Worm (Caenorhabditis elegans) whole organism, L4 larva: Measurements from ENCODE around the gene Y37B11A.3.

Experiments
- D1046.2 ChIP-seq: fragments of 200-800 bp; sonication (Bioruptor generic); IDR thresholded peaks from 2 replicates; pipeline ENCODE4 v1.3.6; 2022; ENCODE audit warnings: missing genetic modification characterization, missing compliant biosample characterization
- F44E2.7 ChIP-seq: fragments of 200-800 bp; sonication (Bioruptor generic); IDR thresholded peaks from 2 replicates; pipeline ENCODE4 v2.1.2; 2022; ENCODE audit warnings: missing genetic modification characterization, missing compliant biosample characterization
- F49E8.2 ChIP-seq: sonication (generic microtip); optimal IDR thresholded peaks from 2 replicates; lab custom pipeline; 2016; ENCODE audit warnings: missing compliant biosample characterization, mild to moderate bottlenecking, missing genetic modification characterization, borderline replicate concordance
- T20F7.1 ChIP-seq: fragments of 200-800 bp; sonication (Bioruptor generic); optimal IDR thresholded peaks from 2 replicates; lab custom pipeline; 2018; ENCODE audit warnings: mild to moderate bottlenecking, missing genetic modification characterization, missing compliant biosample characterization
- ZK337.2 ChIP-seq: fragments of 200-800 bp; sonication (Bioruptor generic); IDR thresholded peaks from 2 replicates; pipeline ENCODE4 v1.3.6; 2022; ENCODE audit warnings: missing genetic modification reagents, missing genetic modification characterization, missing compliant biosample characterization
- arid-1 ChIP-seq: fragments of 200-800 bp; sonication (Bioruptor generic); conservative IDR thresholded peaks from 2 replicates; pipeline ENCODE4 v1.3.6; 2022; ENCODE audit warnings: missing genetic modification reagents, missing genetic modification characterization, missing compliant biosample characterization
- attf-4 ChIP-seq: sonication (generic microtip); optimal IDR thresholded peaks from 3 replicates; lab custom pipeline; 2017; ENCODE audit warnings: missing biosample characterization, missing genetic modification characterization
- ceh-20 ChIP-seq: fragments of 200-800 bp; sonication (Bioruptor generic); IDR thresholded peaks from 2 replicates; pipeline ENCODE4 v1.3.6; 2022; ENCODE audit warnings: missing genetic modification reagents, missing genetic modification characterization, missing compliant biosample characterization
- ceh-44 ChIP-seq: fragments of 200-800 bp; sonication (Bioruptor generic); IDR thresholded peaks from 2 replicates; pipeline ENCODE4 v1.3.6; 2022; ENCODE audit warnings: missing genetic modification reagents, missing genetic modification characterization, missing compliant biosample characterization
- daf-12 ChIP-seq: fragments of 150-350 bp; optimal IDR thresholded peaks from 2 replicates; lab custom pipeline; 2014; ENCODE audit warnings: missing biosample characterization, missing genetic modification reagents, missing genetic modification characterization
- daf-16 ChIP-seq, 3 experiments: sonication (generic microtip); optimal IDR thresholded peaks; 2 replicates each; lab custom pipeline; 2016 to 2017; ENCODE audit warnings: missing genetic modification characterization in 3 of 3, missing genetic modification reagents in 3 of 3, mild to moderate bottlenecking in 2 of 3, missing compliant biosample characterization in 2 of 3, missing biosample characterization in 1 of 3, moderate library complexity in 1 of 3
- daf-19 ChIP-seq: fragments of 200-800 bp; sonication (Bioruptor generic); conservative IDR thresholded peaks from 2 replicates; pipeline ENCODE4 v1.3.6; 2022; ENCODE audit warnings: missing genetic modification characterization, missing compliant biosample characterization
- duxl-1 ChIP-seq: sonication (generic microtip); optimal IDR thresholded peaks from 2 replicates; lab custom pipeline; 2016; ENCODE audit warnings: mild to moderate bottlenecking, missing genetic modification characterization, moderate library complexity, missing compliant biosample characterization; ENCODE audit not compliant: poor library complexity
- egl-43 ChIP-seq: fragments of 200-800 bp; sonication (Bioruptor generic); IDR thresholded peaks from 2 replicates; pipeline ENCODE4 v1.3.6; 2022; ENCODE audit warnings: missing genetic modification reagents, missing genetic modification characterization, missing compliant biosample characterization
- fos-1 ChIP-seq: fragments of 150-350 bp; optimal IDR thresholded peaks from 2 replicates; lab custom pipeline; 2014; ENCODE audit warnings: missing biosample characterization, missing genetic modification characterization
- gei-8 ChIP-seq: fragments of 200-800 bp; sonication (Bioruptor generic); optimal IDR thresholded peaks from 2 replicates; lab custom pipeline; 2018; ENCODE audit warnings: mild to moderate bottlenecking, missing genetic modification characterization, missing compliant biosample characterization
- hif-1 ChIP-seq, 2 experiments: sonication (generic microtip); optimal IDR thresholded peaks; 2 replicates each; lab custom pipeline; 2016 to 2017; ENCODE audit warnings: missing compliant biosample characterization in 2 of 2, missing genetic modification characterization in 2 of 2, missing genetic modification reagents in 2 of 2, missing genotype in 2 of 2, mild to moderate bottlenecking in 1 of 2
- hlh-11 ChIP-seq: fragments of 200-800 bp; sonication (Bioruptor generic); optimal IDR thresholded peaks from 2 replicates; lab custom pipeline; 2018; ENCODE audit warnings: mild to moderate bottlenecking, missing genetic modification characterization, missing compliant biosample characterization
- lim-7 ChIP-seq: fragments of 200-800 bp; sonication (Bioruptor generic); IDR thresholded peaks from 2 replicates; pipeline ENCODE4 v1.3.6; 2022; ENCODE audit warnings: missing genetic modification characterization, missing compliant biosample characterization
- lin-13 ChIP-seq: fragments of 150-350 bp; optimal IDR thresholded peaks from 2 replicates; lab custom pipeline; 2014; ENCODE audit warnings: missing biosample characterization, missing genetic modification reagents, missing genetic modification characterization
- mdl-1 ChIP-seq, 2 experiments: fragments of 150-350 bp in 1 of 2; sonication (generic microtip) in 1 of 2; optimal IDR thresholded peaks; 2 replicates each; lab custom pipeline; 2014 to 2017; ENCODE audit warnings: missing biosample characterization in 2 of 2, missing genetic modification characterization in 2 of 2
- mep-1 ChIP-seq: fragments of 150-350 bp; sonication (generic microtip); optimal IDR thresholded peaks from 3 replicates; lab custom pipeline; 2014; ENCODE audit warnings: missing biosample characterization, missing genetic modification characterization
- mes-2 ChIP-seq: sonication (generic microtip); optimal IDR thresholded peaks from 2 replicates; lab custom pipeline; 2016; ENCODE audit warnings: missing genotype, mild to moderate bottlenecking, missing genetic modification characterization, missing compliant biosample characterization; ENCODE audit not compliant: poor library complexity, severe bottlenecking
- nhr-102 ChIP-seq: sonication (generic microtip); optimal IDR thresholded peaks from 2 replicates; lab custom pipeline; 2016; ENCODE audit warnings: mild to moderate bottlenecking, missing genetic modification characterization, moderate library complexity, missing compliant biosample characterization
- nhr-111 ChIP-seq: fragments of 200-800 bp; sonication (Bioruptor generic); optimal IDR thresholded peaks from 2 replicates; lab custom pipeline; 2018; ENCODE audit warnings: mild to moderate bottlenecking, missing genetic modification characterization, missing compliant biosample characterization
- nhr-28 ChIP-seq: fragments of 150-350 bp; optimal IDR thresholded peaks from 2 replicates; lab custom pipeline; 2014; ENCODE audit warnings: missing biosample characterization, missing genetic modification characterization
- nhr-76 ChIP-seq: fragments of 150-350 bp; optimal IDR thresholded peaks from 2 replicates; lab custom pipeline; 2014; ENCODE audit warnings: missing biosample characterization, missing genetic modification characterization
- nhr-77 ChIP-seq: fragments of 150-350 bp; optimal IDR thresholded peaks from 2 replicates; lab custom pipeline; 2014; ENCODE audit warnings: missing biosample characterization, missing genetic modification characterization
- pqm-1 ChIP-seq: sonication (generic microtip); optimal IDR thresholded peaks from 2 replicates; lab custom pipeline; 2017; ENCODE audit warnings: missing biosample characterization, missing genetic modification characterization
- set-16 ChIP-seq: fragments of 200-800 bp; sonication (Bioruptor generic); IDR thresholded peaks from 2 replicates; pipeline ENCODE4 v1.3.6; 2022; ENCODE audit warnings: missing genetic modification reagents, missing genetic modification characterization, missing compliant biosample characterization
- tag-97 ChIP-seq: fragments of 200-800 bp; sonication (Bioruptor generic); IDR thresholded peaks from 2 replicates; pipeline ENCODE4 v1.3.6; 2022; ENCODE audit warnings: missing genetic modification characterization, missing compliant biosample characterization
- unc-39 ChIP-seq: sonication (generic microtip); optimal IDR thresholded peaks from 2 replicates; lab custom pipeline; 2017; ENCODE audit warnings: missing biosample characterization, missing genetic modification characterization
- unc-62 ChIP-seq, 3 experiments: fragments of 150-350 bp in 1 of 3; sonication (generic microtip); optimal IDR thresholded peaks in 2 of 3; peaks in 1 of 3; 1 replicate in 1 of 3; 2 replicates in 2 of 3; lab custom pipeline; 2014 to 2017; ENCODE audit warnings: missing biosample characterization in 3 of 3, missing genetic modification characterization in 3 of 3, missing genetic modification reagents in 3 of 3, missing genotype in 1 of 3
- zag-1 ChIP-seq: fragments of 150-350 bp; optimal IDR thresholded peaks from 2 replicates; lab custom pipeline; 2014; ENCODE audit warnings: missing biosample characterization, missing genetic modification characterization
- ztf-11 ChIP-seq: fragments of 150-350 bp; optimal IDR thresholded peaks from 2 replicates; lab custom pipeline; 2014; ENCODE audit warnings: missing biosample characterization, missing genetic modification characterization

Y37B11A.3 gene

ce11 chrIII:5824450-5824972, 39.4 kb upstream of the Y37B11A.3 start:
- peak in 1 of 2 experiments; percentile 70 for TF ChIP-seq unc-62 (GFP tag; optimal IDR thresholded peaks at IDR 0.05 in 1 of 2; lab: Kevin White, UChicago)
- no peak for TF ChIP-seq unc-62 (tag; optimal IDR thresholded peaks at IDR 0.05; lab: Kevin White, UChicago)
- TF ChIP-seq zag-1: no peak

- TF ChIP-seq ZK337.2 (GFP tag; lab: Robert Waterston, UW) (no peak), mes-2 (tag; lab: Kevin White, UChicago) (no peak), mep-1 (tag; lab: Kevin White, UChicago) (no peak), hif-1 (tag; optimal IDR thresholded peaks at IDR 0.05; lab: Kevin White, UChicago) (no peak), tag-97 (GFP tag; lab: Robert Waterston, UW) (no peak), mdl-1 (tag; optimal IDR thresholded peaks at IDR 0.05; lab: Kevin White, UChicago) (no peak), gei-8 (no peak), daf-12 (tag; lab: Kevin White, UChicago) (no peak), set-16 (GFP tag; lab: Robert Waterston, UW) (no peak), D1046.2 (no peak), ztf-11 (tag; lab: Kevin White, UChicago) (no peak), daf-16 (GFP tag; optimal IDR thresholded peaks at IDR 0.05; lab: Kevin White, UChicago) (no peak), daf-16 (tag; optimal IDR thresholded peaks at IDR 0.05; lab: Kevin White, UChicago) (no peak), nhr-77 (tag; lab: Kevin White, UChicago) (no peak)
These were observed 38.5 kb upstream of the Y37B11A.3 start, which contains the start of gene R12B2.8 for ce11 chrIII:5823617-5824016. R12B2.8 (plus strand) TSS chrIII:5823917.

ce11 chrIII:5822816-5823215, 37.7 kb upstream of the Y37B11A.3 start:
- TF ChIP-seq arid-1 (GFP tag; lab: Robert Waterston, UW) (no peak), lim-7 (no peak), nhr-76 (tag; lab: Kevin White, UChicago) (no peak), egl-43 (GFP tag; lab: Robert Waterston, UW) (no peak), unc-39 (tag; lab: Kevin White, UChicago) (no peak), daf-19 (GFP tag; lab: Robert Waterston, UW) (no peak), set-16 (GFP tag; lab: Robert Waterston, UW) (no peak)

- TF ChIP-seq duxl-1 (no peak), attf-4 (tag; lab: Kevin White, UChicago) (no peak), F44E2.7 (GFP tag; lab: Robert Waterston, UW) (no peak), F49E8.2 (tag; lab: Kevin White, UChicago) (no peak), ceh-44 (GFP tag; lab: Robert Waterston, UW) (no peak), ZK337.2 (GFP tag; lab: Robert Waterston, UW) (no peak), nhr-102 (tag; lab: Kevin White, UChicago) (no peak), nhr-111 (no peak), mep-1 (tag; lab: Kevin White, UChicago) (no peak), fos-1 (tag; lab: Kevin White, UChicago) (no peak), ztf-11 (tag; lab: Kevin White, UChicago) (no peak), pqm-1 (tag; lab: Kevin White, UChicago) (no peak), ceh-20 (GFP tag; lab: Robert Waterston, UW) (no peak), hif-1 (tag; optimal IDR thresholded peaks at IDR 0.05; lab: Kevin White, UChicago) (no peak), hlh-11 (no peak), daf-16 (GFP tag; optimal IDR thresholded peaks at IDR 0.05; lab: Kevin White, UChicago) (no peak), daf-16 (tag; optimal IDR thresholded peaks at IDR 0.05; lab: Kevin White, UChicago) (no peak), lin-13 (GFP tag; lab: Kevin White, UChicago) (no peak), daf-12 (tag; lab: Kevin White, UChicago) (no peak), nhr-28 (no peak), T20F7.1 (GFP tag; lab: Kevin White, UChicago) (no peak)
- TF ChIP-seq, all 104 proteins: peak for 0
These were observed 30.8 kb upstream of the Y37B11A.3 start, which contains the start of gene sma-4 for ce11 chrIII:5815932-5816331. sma-4 (plus strand) TSS chrIII:5816232.
